Fruit fly (Drosophila melanogaster) whole organism: ENCODE results near the gene DCAF12.
A peak's percentile ranks its signal among the peaks of the same experiment; 100 is the strongest.

Experiments
- CG8478 ChIP-seq: fragments of >200 bp; optimal IDR thresholded peaks from 2 replicates; lab custom pipeline; 2018; ENCODE audit warnings: inconsistent platforms
- Dll ChIP-seq: fragments of >200 bp; optimal IDR thresholded peaks from 2 replicates; lab custom pipeline; 2017
- EcR ChIP-seq, 2 experiments: fragments of >200 bp; optimal IDR thresholded peaks; 2 replicates each; lab custom pipeline; 2017; ENCODE audit warnings: missing biosample characterization in 2 of 2, missing genetic modification characterization in 2 of 2, missing genetic modification reagents in 2 of 2
- pan ChIP-seq: fragments of >200 bp; optimal IDR thresholded peaks from 2 replicates; lab custom pipeline; 2017
- psq ChIP-seq: fragments of >200 bp; optimal IDR thresholded peaks from 2 replicates; lab custom pipeline; 2017
- usp ChIP-seq: fragments of >200 bp; optimal IDR thresholded peaks from 2 replicates; lab custom pipeline; 2017; ENCODE audit warnings: missing biosample characterization, missing genetic modification characterization, mixed read lengths

Gene DCAF12

dm6 chr3R:11976556-11977335 is 40.1 kb downstream of the DCAF12 start, which contains the start of gene CG10005:
TSS of gene CG10005 (minus strand) at chr3R:11977197.
- peak in 1 of 2 experiments; percentile 67 for TF ChIP-seq EcR (GFP tag; optimal IDR thresholded peaks at IDR 0.05; lab: Kevin White, UChicago)
- TF ChIP-seq pan (lab: Kevin White, UChicago) = no peak
- no peak for TF ChIP-seq Dll (lab: Kevin White, UChicago)

- TF ChIP-seq pan (lab: Kevin White, UChicago) = no peak
- no peak for TF ChIP-seq psq (lab: Kevin White, UChicago)
- TF ChIP-seq EcR (GFP tag; optimal IDR thresholded peaks at IDR 0.05; lab: Kevin White, UChicago) = no peak
- no peak for TF ChIP-seq Dll (lab: Kevin White, UChicago)
- no peak for TF ChIP-seq CG8478 (lab: Kevin White, UChicago)
- no peak for TF ChIP-seq usp (GFP tag; lab: Kevin White, UChicago)
These were observed 42.2 kb downstream of the DCAF12 start, which contains the start of gene Tango9 for dm6 chr3R:11974631-11975030. TSS of gene Tango9 (minus strand) at chr3R:11974910.

- TF ChIP-seq CG8478 (lab: Kevin White, UChicago) (no peak), pan (lab: Kevin White, UChicago) (no peak), Dll (lab: Kevin White, UChicago) (no peak), EcR (GFP tag; optimal IDR thresholded peaks at IDR 0.05; lab: Kevin White, UChicago) (no peak), usp (GFP tag; lab: Kevin White, UChicago) (no peak), psq (lab: Kevin White, UChicago) (no peak)
These were observed 43.0 kb downstream of the DCAF12 start for dm6 chr3R:11973826-11974225.

- TF ChIP-seq CG8478 (lab: Kevin White, UChicago) (no peak), usp (GFP tag; lab: Kevin White, UChicago) (no peak), Dll (lab: Kevin White, UChicago) (no peak), pan (lab: Kevin White, UChicago) (no peak), psq (lab: Kevin White, UChicago) (no peak), EcR (GFP tag; optimal IDR thresholded peaks at IDR 0.05; lab: Kevin White, UChicago) (no peak)
These were observed 45.4 kb downstream of the DCAF12 start, which contains the start of gene GC2 for dm6 chr3R:11971394-11971793. TSS of gene GC2 (plus strand) at chr3R:11971694.

- no peak for TF ChIP-seq usp (GFP tag; lab: Kevin White, UChicago)
- no peak for TF ChIP-seq CG8478 (lab: Kevin White, UChicago)
- TF ChIP-seq pan (lab: Kevin White, UChicago) = no peak
- TF ChIP-seq EcR (GFP tag; optimal IDR thresholded peaks at IDR 0.05; lab: Kevin White, UChicago) = no peak
- TF ChIP-seq Dll (lab: Kevin White, UChicago) = no peak
- no peak for TF ChIP-seq psq (lab: Kevin White, UChicago)
These were observed 47.6 kb downstream of the DCAF12 start for dm6 chr3R:11969217-11969616.

dm6 chr3R:11968030-11968753 is 48.6 kb downstream of the DCAF12 start:
- TF ChIP-seq usp (GFP tag; lab: Kevin White, UChicago) (no peak), CG8478 (lab: Kevin White, UChicago) (no peak), pan (lab: Kevin White, UChicago) (no peak), EcR (GFP tag; optimal IDR thresholded peaks at IDR 0.05; lab: Kevin White, UChicago) (no peak), psq (lab: Kevin White, UChicago) (no peak), Dll (lab: Kevin White, UChicago) (no peak)

dm6 chr3R:11967262-11968029 is 49.4 kb downstream of the DCAF12 start, which contains the start of the genes CG12213 and GC1:
TSS of gene CG12213 (minus strand) at chr3R:11967691.
TSS of gene GC1 (plus strand) at chr3R:11967708.
- TF ChIP-seq psq (lab: Kevin White, UChicago) (no peak), CG8478 (lab: Kevin White, UChicago) (no peak), Dll (lab: Kevin White, UChicago) (no peak), usp (GFP tag; lab: Kevin White, UChicago) (no peak), pan (lab: Kevin White, UChicago) (no peak), EcR (GFP tag; optimal IDR thresholded peaks at IDR 0.05; lab: Kevin White, UChicago) (no peak)
